Worm (Caenorhabditis elegans) whole organism, midembryonic: ENCODE data around the gene D1022.5.

Experiments used
- T22C8.4 ChIP-seq: fragments of 200-800 bp; sonication (Bioruptor generic); IDR thresholded peaks from 2 replicates; pipeline ENCODE4 v1.3.6; 2022; ENCODE audit warnings: missing genetic modification characterization, missing compliant biosample characterization
- klf-2 ChIP-seq: fragments of 200-800 bp; sonication (Bioruptor generic); conservative IDR thresholded peaks from 2 replicates; pipeline ENCODE4 v1.3.6; 2022; ENCODE audit warnings: missing genetic modification reagents, missing genetic modification characterization, missing compliant biosample characterization
- tab-1 ChIP-seq: fragments of 200-800 bp; sonication (Bioruptor generic); IDR thresholded peaks from 2 replicates; pipeline ENCODE4 v1.3.6; 2022; ENCODE audit warnings: missing genetic modification characterization, missing compliant biosample characterization

DNA sequence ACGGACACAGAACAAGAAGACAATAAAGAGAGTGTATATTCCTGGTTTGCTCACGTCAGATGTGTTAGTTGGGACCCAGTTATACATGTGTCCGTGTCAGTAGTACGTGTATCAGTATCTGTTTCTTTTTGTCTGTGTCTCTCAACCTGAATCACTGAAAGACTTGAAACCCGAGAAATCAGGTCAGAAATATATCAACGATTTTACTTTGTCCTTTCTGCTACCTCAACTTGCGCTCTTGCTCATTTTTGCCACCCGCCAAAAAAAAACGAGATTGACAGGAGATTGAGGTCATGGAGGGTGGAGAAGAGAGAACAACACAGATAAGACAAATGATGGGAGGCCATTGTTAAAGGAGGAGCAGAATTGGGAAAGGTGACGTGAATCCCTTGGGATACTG lies 39.0 kb downstream of the D1022.5 start:
- TF ChIP-seq klf-2 (GFP tag; lab: Robert Waterston, UW) (no peak), tab-1 (GFP tag; lab: Robert Waterston, UW) (no peak), T22C8.4 (no peak)
